Fruit fly (Drosophila melanogaster) whole organism, embryonic: ENCODE measurements around the gene CG15803.
A peak's percentile ranks its signal among the peaks of the same experiment; 100 is the strongest.

Experiments used
- CG12942 ChIP-seq: fragments of 200-800 bp; sonication (Bioruptor generic); optimal IDR thresholded peaks from 3 replicates; lab custom pipeline; 2016; ENCODE audit warnings: missing biosample characterization, missing genetic modification characterization
- CG14441 ChIP-seq: fragments of 200-800 bp; sonication (Bioruptor generic); IDR thresholded peaks from 2 replicates; pipeline ENCODE4 v1.3.6; 2022; ENCODE audit warnings: missing biosample characterization, missing genetic modification characterization
- CG14667 ChIP-seq: fragments of 200-800 bp; sonication (Bioruptor generic); IDR thresholded peaks from 2 replicates; pipeline ENCODE4 v1.3.6; 2022; ENCODE audit warnings: missing biosample characterization, missing genetic modification characterization
- CG15073 ChIP-seq: fragments of 200-800 bp; sonication (Bioruptor generic); optimal IDR thresholded peaks from 2 replicates; lab custom pipeline; 2016; ENCODE audit warnings: missing biosample characterization, missing genetic modification characterization
- CG16813 ChIP-seq: fragments of 200-800 bp; sonication (Bioruptor generic); IDR thresholded peaks from 3 replicates; pipeline ENCODE4 v1.3.6; 2022; ENCODE audit warnings: missing biosample characterization, missing genetic modification characterization; ENCODE audit not compliant: partially characterized antibody
- CG16863 ChIP-seq: fragments of 200-800 bp; sonication (Bioruptor generic); optimal IDR thresholded peaks from 3 replicates; lab custom pipeline; 2016; ENCODE audit warnings: missing biosample characterization, missing genetic modification characterization
- CG17328 ChIP-seq: fragments of 200-800 bp; sonication (Bioruptor generic); IDR thresholded peaks from 2 replicates; pipeline ENCODE4 v1.3.6; 2022; ENCODE audit warnings: missing biosample characterization, missing genetic modification characterization
- CG1832 ChIP-seq: fragments of 200-800 bp; sonication (Bioruptor generic); optimal IDR thresholded peaks from 2 replicates; lab custom pipeline; 2017; ENCODE audit warnings: missing biosample characterization, mild to moderate bottlenecking, missing genetic modification characterization, inconsistent platforms
- CG2120 ChIP-seq: fragments of 200-800 bp; sonication (Bioruptor generic); optimal IDR thresholded peaks from 3 replicates; lab custom pipeline; 2016; ENCODE audit warnings: missing biosample characterization, missing genetic modification characterization
- CG3163 ChIP-seq: fragments of 200-800 bp; sonication (Bioruptor generic); optimal IDR thresholded peaks from 3 replicates; lab custom pipeline; 2016; ENCODE audit warnings: missing biosample characterization, missing genetic modification characterization
- CG34376 ChIP-seq: fragments of 200-800 bp; sonication (Bioruptor generic); optimal IDR thresholded peaks from 2 replicates; lab custom pipeline; 2018; ENCODE audit warnings: missing biosample characterization, mild to moderate bottlenecking, missing genetic modification characterization
- CG4360 ChIP-seq: fragments of 200-800 bp; sonication (Bioruptor generic); IDR thresholded peaks from 2 replicates; pipeline ENCODE4 v1.3.6; 2022; ENCODE audit warnings: missing biosample characterization, missing genetic modification characterization
- CG4404 ChIP-seq: fragments of 200-800 bp; sonication (Bioruptor generic); IDR thresholded peaks from 2 replicates; pipeline ENCODE4 v1.3.6; 2022; ENCODE audit warnings: missing biosample characterization, missing genetic modification characterization
- CG6813 ChIP-seq: fragments of 200-800 bp; sonication (Bioruptor generic); optimal IDR thresholded peaks from 2 replicates; lab custom pipeline; 2017; ENCODE audit warnings: missing biosample characterization, missing genetic modification characterization, mild to moderate bottlenecking, moderate library complexity, missing genetic modification reagents
- CG8765 ChIP-seq: fragments of 200-800 bp; sonication (Bioruptor generic); IDR thresholded peaks from 2 replicates; pipeline ENCODE4 v1.3.6; 2022; ENCODE audit warnings: missing biosample characterization, missing genetic modification characterization
- CG9797 ChIP-seq: fragments of 200-800 bp; sonication (Bioruptor generic); optimal IDR thresholded peaks from 3 replicates; lab custom pipeline; 2018; ENCODE audit warnings: missing biosample characterization, mild to moderate bottlenecking, missing genetic modification characterization
- Deaf1 ChIP-seq: fragments of 200-800 bp; optimal IDR thresholded peaks from 3 replicates; lab custom pipeline; 2019; ENCODE audit warnings: missing biosample characterization, mild to moderate bottlenecking, missing genetic modification characterization, moderate library complexity
- Dll ChIP-seq: fragments of 200-800 bp; sonication (Bioruptor generic); IDR thresholded peaks from 4 replicates; pipeline ENCODE4 v1.3.6; 2022; ENCODE audit warnings: missing biosample characterization, missing genetic modification characterization; ENCODE audit not compliant: partially characterized antibody
- Eip74EF ChIP-seq, 2 experiments: fragments of 200-800 bp in 1 of 2; fragments of >200 bp in 1 of 2; sonication (Bioruptor generic) in 1 of 2; optimal IDR thresholded peaks; 2 replicates each; lab custom pipeline; 2017 to 2019; ENCODE audit warnings: missing biosample characterization in 2 of 2, missing genetic modification characterization in 2 of 2, mild to moderate bottlenecking in 1 of 2, moderate library complexity in 1 of 2
- Fer3 ChIP-seq: fragments of 200-800 bp; sonication (Bioruptor generic); optimal IDR thresholded peaks from 2 replicates; lab custom pipeline; 2018; ENCODE audit warnings: missing biosample characterization, mild to moderate bottlenecking, missing genetic modification characterization, moderate library complexity
- Lpt ChIP-seq: fragments of >200 bp; optimal IDR thresholded peaks from 2 replicates; lab custom pipeline; 2018; ENCODE audit warnings: missing biosample characterization, missing genetic modification characterization
- Mad ChIP-seq: fragments of 200-800 bp; sonication (Bioruptor generic); optimal IDR thresholded peaks from 2 replicates; lab custom pipeline; 2016; ENCODE audit warnings: missing biosample characterization, missing genetic modification characterization
- Ravus ChIP-seq: fragments of 200-800 bp; sonication (Bioruptor generic); IDR thresholded peaks from 2 replicates; pipeline ENCODE4 v1.3.6; 2022; ENCODE audit warnings: missing biosample characterization, missing genetic modification characterization
- Six4 ChIP-seq: fragments of 200-800 bp; sonication (Bioruptor generic); optimal IDR thresholded peaks from 2 replicates; lab custom pipeline; 2016; ENCODE audit warnings: missing biosample characterization, missing genetic modification characterization
- bowl ChIP-seq: fragments of 200-800 bp; sonication (Bioruptor generic); IDR thresholded peaks from 2 replicates; pipeline ENCODE4 v1.3.6; 2022; ENCODE audit warnings: missing biosample characterization, missing genetic modification characterization
- br ChIP-seq: fragments of >200 bp; optimal IDR thresholded peaks from 2 replicates; lab custom pipeline; 2017
- caup ChIP-seq: fragments of 200-800 bp; sonication (Bioruptor generic); optimal IDR thresholded peaks from 3 replicates; lab custom pipeline; 2017; ENCODE audit warnings: missing biosample characterization, mild to moderate bottlenecking, missing genetic modification characterization, moderate library complexity; ENCODE audit not compliant: severe bottlenecking
- crc ChIP-seq: fragments of 200-800 bp; sonication (Bioruptor generic); optimal IDR thresholded peaks from 2 replicates; lab custom pipeline; 2016; ENCODE audit warnings: missing biosample characterization, missing genetic modification characterization
- dati ChIP-seq: fragments of 200-800 bp; sonication (Bioruptor generic); IDR thresholded peaks from 2 replicates; pipeline ENCODE4 v1.3.6; 2022; ENCODE audit warnings: missing biosample characterization, missing genetic modification characterization
- dimm ChIP-seq: fragments of 200-800 bp; sonication (Bioruptor generic); IDR thresholded peaks from 2 replicates; pipeline ENCODE4 v1.3.6; 2022; ENCODE audit warnings: missing biosample characterization, missing genetic modification characterization
- en ChIP-seq: fragments of 200-800 bp; sonication (Bioruptor generic); optimal IDR thresholded peaks from 2 replicates; lab custom pipeline; 2016; ENCODE audit warnings: missing biosample characterization, missing genetic modification characterization
- eyg ChIP-seq: fragments of 200-800 bp; sonication (Bioruptor generic); optimal IDR thresholded peaks from 3 replicates; lab custom pipeline; 2016; ENCODE audit warnings: missing biosample characterization, missing genetic modification characterization
- ftz-f1 ChIP-seq: fragments of 200-800 bp; sonication (Bioruptor generic); optimal IDR thresholded peaks from 2 replicates; lab custom pipeline; 2016; ENCODE audit warnings: missing biosample characterization, missing genetic modification characterization
- gce ChIP-seq: fragments of 200-800 bp; sonication (Bioruptor generic); IDR thresholded peaks from 3 replicates; pipeline ENCODE4 v1.3.6; 2022; ENCODE audit warnings: missing biosample characterization, missing genetic modification characterization
- gcm ChIP-seq: fragments of 200-800 bp; sonication (Bioruptor generic); optimal IDR thresholded peaks from 2 replicates; lab custom pipeline; 2019; ENCODE audit warnings: missing biosample characterization, mild to moderate bottlenecking, missing genetic modification characterization, moderate library complexity
- grn ChIP-seq: fragments of 200-800 bp; sonication (Bioruptor generic); optimal IDR thresholded peaks from 3 replicates; lab custom pipeline; 2017; ENCODE audit warnings: missing biosample characterization, missing genetic modification characterization
- ham ChIP-seq: fragments of 200-800 bp; sonication (Bioruptor generic); IDR thresholded peaks from 2 replicates; pipeline ENCODE4 v1.3.6; 2022; ENCODE audit warnings: missing biosample characterization, missing genetic modification characterization
- hth ChIP-seq: fragments of >200 bp; optimal IDR thresholded peaks from 2 replicates; lab custom pipeline; 2017; ENCODE audit warnings: inconsistent platforms
- lab ChIP-seq: fragments of 200-800 bp; sonication (Bioruptor generic); optimal IDR thresholded peaks from 3 replicates; lab custom pipeline; 2017; ENCODE audit warnings: missing biosample characterization, missing genetic modification characterization, mild to moderate bottlenecking, moderate library complexity, missing genetic modification reagents
- luna ChIP-seq: fragments of 200-800 bp; sonication (Bioruptor generic); optimal IDR thresholded peaks from 2 replicates; lab custom pipeline; 2016; ENCODE audit warnings: missing biosample characterization, missing genetic modification characterization
- p53 ChIP-seq: fragments of 200-800 bp; sonication (Bioruptor generic); optimal IDR thresholded peaks from 2 replicates; lab custom pipeline; 2016; ENCODE audit warnings: missing biosample characterization, missing genetic modification characterization
- pfk ChIP-seq: fragments of 200-800 bp; sonication (Bioruptor generic); optimal IDR thresholded peaks from 2 replicates; lab custom pipeline; 2018; ENCODE audit warnings: missing biosample characterization, mild to moderate bottlenecking, missing genetic modification characterization, moderate library complexity
- pzg ChIP-seq: fragments of 200-800 bp; sonication (Bioruptor generic); optimal IDR thresholded peaks from 3 replicates; lab custom pipeline; 2018; ENCODE audit warnings: missing biosample characterization, mild to moderate bottlenecking, missing genetic modification characterization, moderate library complexity
- so ChIP-seq: fragments of 200-800 bp; sonication (Bioruptor generic); IDR thresholded peaks from 3 replicates; pipeline ENCODE4 v1.3.6; 2022; ENCODE audit warnings: missing biosample characterization, missing genetic modification characterization
- sob ChIP-seq: fragments of 200-800 bp; sonication (Bioruptor generic); IDR thresholded peaks from 2 replicates; pipeline ENCODE4 v1.3.6; 2022; ENCODE audit warnings: missing biosample characterization, missing genetic modification characterization
- sqz ChIP-seq: fragments of 200-800 bp; sonication (Bioruptor generic); optimal IDR thresholded peaks from 3 replicates; lab custom pipeline; 2018; ENCODE audit warnings: missing biosample characterization, mild to moderate bottlenecking, missing genetic modification characterization
- ttk ChIP-seq: fragments of 200-800 bp; sonication (Bioruptor generic); IDR thresholded peaks from 2 replicates; pipeline ENCODE4 v2.1.2; 2022; ENCODE audit warnings: missing biosample characterization, missing genetic modification characterization
- twi ChIP-seq: fragments of 200-800 bp; optimal IDR thresholded peaks from 2 replicates; lab custom pipeline; 2019; ENCODE audit warnings: missing biosample characterization, mild to moderate bottlenecking, missing genetic modification characterization, moderate library complexity
- vfl ChIP-seq: fragments of 200-800 bp; sonication (Bioruptor generic); optimal IDR thresholded peaks from 2 replicates; lab custom pipeline; 2016; ENCODE audit warnings: missing biosample characterization, missing genetic modification characterization
- vnd ChIP-seq: fragments of 200-800 bp; sonication (Bioruptor generic); IDR thresholded peaks from 3 replicates; pipeline ENCODE4 v1.3.6; 2022; ENCODE audit warnings: missing biosample characterization, missing genetic modification characterization; ENCODE audit not compliant: partially characterized antibody
- zen2 ChIP-seq: fragments of 200-800 bp; sonication (Bioruptor generic); IDR thresholded peaks from 3 replicates; pipeline ENCODE4 v1.3.6; 2022; ENCODE audit warnings: missing biosample characterization, missing genetic modification characterization; ENCODE audit not compliant: partially characterized antibody

The CG15803 gene

dm6 chr3R:18365978-18366643 is 5.6 kb upstream of the CG15803 start, which contains the start of the genes WRNexo and Nup43 (continued):
- no peak for TF ChIP-seq Mad (GFP tag; lab: Kevin White, UChicago)
- TF ChIP-seq CG16813, result no peak
- peak; percentile 21; the same call in 1 of the 2 replicates for TF ChIP-seq CG14441 (GFP tag; lab: Robert Waterston, UW)
- TF ChIP-seq twi, result no peak
- no peak for TF ChIP-seq p53 (GFP tag; lab: Kevin White, UChicago)
- no peak for TF ChIP-seq bowl (GFP tag; lab: Robert Waterston, UW)
- TF ChIP-seq pfk (GFP tag; lab: Kevin White, UChicago), result peak; percentile 69
- TF ChIP-seq CG3163 (GFP tag; lab: Kevin White, UChicago), result no peak
- no peak for TF ChIP-seq CG4360 (GFP tag; lab: Robert Waterston, UW)
- no peak for TF ChIP-seq dati
- no peak for TF ChIP-seq crc (GFP tag; lab: Kevin White, UChicago)
- TF ChIP-seq vnd, result no peak
- no peak for TF ChIP-seq so (GFP tag; lab: Robert Waterston, UW)
- TF ChIP-seq pzg, result peak; percentile 46
- no peak for TF ChIP-seq hth
- peak; percentile 60 for TF ChIP-seq CG9797
- no peak for TF ChIP-seq gcm
- TF ChIP-seq CG4404 (GFP tag; lab: Robert Waterston, UW), result peak; percentile 30; the same call in 1 of the 2 replicates
- TF ChIP-seq lab (GFP tag; lab: Kevin White, UChicago), result no peak
- no peak for TF ChIP-seq CG6813
- TF ChIP-seq dimm (GFP tag; lab: Robert Waterston, UW), result no peak
- no peak for TF ChIP-seq Lpt (GFP tag; lab: Kevin White, UChicago)
- TF ChIP-seq Six4, result peak; percentile 6
- no peak for TF ChIP-seq grn
- no peak for TF ChIP-seq CG15073 (GFP tag; lab: Kevin White, UChicago)
- no peak for TF ChIP-seq Eip74EF (GFP tag; optimal IDR thresholded peaks at IDR 0.05; lab: Kevin White, UChicago)
- TF ChIP-seq ftz-f1 (GFP tag; lab: Kevin White, UChicago), result no peak
- no peak for TF ChIP-seq CG1832 (GFP tag; lab: Kevin White, UChicago)
- peak; percentile 37; the same call in 1 of the 2 replicates for TF ChIP-seq sob (GFP tag; lab: Robert Waterston, UW)
- TF ChIP-seq ttk (GFP tag; lab: Robert Waterston, UW), result peak; percentile 36; the same call in 1 of the 2 replicates
- no peak for TF ChIP-seq sqz (GFP tag; lab: Kevin White, UChicago)
- TF ChIP-seq gce (GFP tag; lab: Robert Waterston, UW), result no peak
- TF ChIP-seq caup (GFP tag; lab: Kevin White, UChicago), result no peak
- TF ChIP-seq Fer3 (tag; lab: Kevin White, UChicago), result no peak
- TF ChIP-seq CG2120 (GFP tag; lab: Kevin White, UChicago), result peak; percentile 55
- TF ChIP-seq Ravus (GFP tag; lab: Robert Waterston, UW), result no peak
- TF ChIP-seq CG14667 (GFP tag; lab: Robert Waterston, UW), result no peak
- no peak for TF ChIP-seq eyg (GFP tag; lab: Kevin White, UChicago)
- no peak for TF ChIP-seq en (GFP tag; lab: Kevin White, UChicago)
- peak; percentile 28 for TF ChIP-seq CG12942
- no peak for TF ChIP-seq CG8765 (GFP tag; lab: Robert Waterston, UW)
- no peak for TF ChIP-seq ham
- no peak for TF ChIP-seq Deaf1
- no peak for TF ChIP-seq br (lab: Kevin White, UChicago)
- TF ChIP-seq Dll (GFP tag; lab: Robert Waterston, UW), result no peak
- TF ChIP-seq CG17328 (GFP tag; lab: Robert Waterston, UW), result no peak
- TF ChIP-seq zen2, result no peak
- no peak for TF ChIP-seq CG34376 (GFP tag; lab: Kevin White, UChicago)
- TF ChIP-seq luna (GFP tag; lab: Kevin White, UChicago), result no peak
- TF ChIP-seq vfl (GFP tag; lab: Kevin White, UChicago), result peak; percentile 2
- TF ChIP-seq CG16863 (GFP tag; lab: Kevin White, UChicago), result no peak
